Worm (Caenorhabditis elegans) whole organism, L2 larva: ENCODE measurements around the gene rpn-6.2.

Source experiments
- dmd-4 ChIP-seq: sonication (generic microtip); optimal IDR thresholded peaks from 2 replicates; lab custom pipeline; 2017; ENCODE audit warnings: missing biosample characterization, missing genetic modification characterization
- egl-27 ChIP-seq: sonication (generic microtip); optimal IDR thresholded peaks from 3 replicates; lab custom pipeline; 2017; ENCODE audit warnings: missing biosample characterization, missing genetic modification reagents, missing genetic modification characterization
- lin-39 ChIP-seq: fragments of 150-350 bp; optimal IDR thresholded peaks from 2 replicates; lab custom pipeline; 2014; ENCODE audit warnings: missing biosample characterization, missing genetic modification reagents, missing genetic modification characterization
- unc-62 ChIP-seq: fragments of 150-350 bp; optimal IDR thresholded peaks from 2 replicates; lab custom pipeline; 2014; ENCODE audit warnings: missing biosample characterization, missing genetic modification reagents, missing genetic modification characterization

DNA sequence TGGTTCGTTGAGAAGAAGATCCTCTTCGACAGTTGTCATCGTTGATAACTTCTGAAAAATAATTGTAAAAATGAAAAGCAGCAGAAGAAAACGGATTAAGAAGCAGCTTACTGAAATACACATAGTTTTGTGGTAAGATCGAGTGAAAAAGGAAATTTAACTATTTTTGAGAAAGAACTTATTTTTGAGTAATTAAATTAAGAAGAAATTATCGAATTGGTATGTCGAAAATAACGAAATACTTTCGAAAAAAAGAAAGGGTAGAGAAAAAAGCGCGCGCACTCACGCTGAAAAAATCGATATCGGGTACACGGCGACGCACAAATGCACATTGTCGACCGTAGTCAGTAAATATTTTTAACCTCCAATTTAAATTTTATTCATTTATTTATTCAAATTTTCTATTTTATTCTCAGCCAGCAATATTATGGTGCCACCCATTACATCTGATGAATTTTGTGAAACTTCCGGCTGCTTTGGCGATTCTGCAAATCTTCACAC lies 45.6 kb downstream of the rpn-6.2 start, which contains the start of the genes ZK643.5 and ZK643.2:
- TF ChIP-seq unc-62 (GFP tag; lab: Kevin White, UChicago) (no peak), lin-39 (tag; lab: Kevin White, UChicago) (no peak), egl-27 (tag; lab: Kevin White, UChicago) (no peak), dmd-4 (tag; lab: Kevin White, UChicago) (no peak)
